Fruit fly (Drosophila melanogaster): Measurements from ENCODE around the gene vls.

Gene vls

dm6 chr2L:20061018-20061657 lies 4.3 kb downstream of the vls start, which contains the start of the genes barr and lok (continued):
- no peak for TF ChIP-seq Hey (tag; optimal IDR thresholded peaks at IDR 0.05)
- TF ChIP-seq Dbx (GFP tag; IDR thresholded peaks at IDR 0.05) = peak; percentile 63; the same call in 2 of the 3 replicates
- TF ChIP-seq hth (optimal IDR thresholded peaks at IDR 0.05) = no peak
- TF ChIP-seq CG7556 (GFP tag; optimal IDR thresholded peaks at IDR 0.05) = peak; percentile 57
- peak; percentile 84 for TF ChIP-seq CG17361 (GFP tag; IDR thresholded peaks at IDR 0.05)
- TF ChIP-seq seq (GFP tag; IDR thresholded peaks at IDR 0.05) = no peak
- no peak for TF ChIP-seq Hand (GFP tag; optimal IDR thresholded peaks at IDR 0.05)
- TF ChIP-seq CG11398 (GFP tag; optimal IDR thresholded peaks at IDR 0.05) = no peak
- no peak for TF ChIP-seq HLHmδ (GFP tag; optimal IDR thresholded peaks at IDR 0.05)
- TF ChIP-seq CoRest (tag; optimal IDR thresholded peaks at IDR 0.05) = peak; percentile 83
- no peak for TF ChIP-seq CG5953 (GFP tag; IDR thresholded peaks at IDR 0.05)
- TF ChIP-seq gt (GFP tag; IDR thresholded peaks at IDR 0.05) = no peak
- TF ChIP-seq CG3726 (GFP tag; IDR thresholded peaks at IDR 0.05) = no peak
- no peak for TF ChIP-seq B-H1 (GFP tag; IDR thresholded peaks at IDR 0.05)
- no peak for TF ChIP-seq Dad (GFP tag; optimal IDR thresholded peaks at IDR 0.05)
- peak; percentile 49 for TF ChIP-seq CG1233 (GFP tag; optimal IDR thresholded peaks at IDR 0.05)
- TF ChIP-seq ftz-f1 (GFP tag; optimal IDR thresholded peaks at IDR 0.05) = no peak
- TF ChIP-seq CG16815 (GFP tag; optimal IDR thresholded peaks at IDR 0.05) = peak; percentile 61
- TF ChIP-seq row (GFP tag; IDR thresholded peaks at IDR 0.05) = peak; percentile 83
- no peak for TF ChIP-seq CG14860 (GFP tag; IDR thresholded peaks at IDR 0.05; ENCODE audit: partially characterized antibody)
- peak; percentile 96 for TF ChIP-seq CG10267 (tag; optimal IDR thresholded peaks at IDR 0.05)
- peak; percentile 22 for TF ChIP-seq Fer3 (tag; optimal IDR thresholded peaks at IDR 0.05)
- TF ChIP-seq nerfin-1 (tag; optimal IDR thresholded peaks at IDR 0.05) = peak; percentile 44
- TF ChIP-seq CG3163 (GFP tag; optimal IDR thresholded peaks at IDR 0.05) = peak; percentile 13
- no peak for TF ChIP-seq CG13123 (GFP tag; optimal IDR thresholded peaks at IDR 0.05)
- TF ChIP-seq Nf-YA (GFP tag; IDR thresholded peaks at IDR 0.05) = no peak
- TF ChIP-seq E2f2 (GFP tag; IDR thresholded peaks at IDR 0.05) = peak; percentile 49
- no peak for TF ChIP-seq CG8281 (tag; optimal IDR thresholded peaks at IDR 0.05)
- TF ChIP-seq btn (GFP tag; optimal IDR thresholded peaks at IDR 0.05) = no peak
- peak; percentile 51 for TF ChIP-seq Ets97D (GFP tag; optimal IDR thresholded peaks at IDR 0.05)
- TF ChIP-seq sd (tag; optimal IDR thresholded peaks at IDR 0.05) = peak; percentile 80
- no peak for TF ChIP-seq CG10321 (GFP tag; IDR thresholded peaks at IDR 0.05)
- TF ChIP-seq CG11093 (GFP tag; IDR thresholded peaks at IDR 0.05) = peak; percentile 54; the same call in 2 of the 3 replicates
- no peak; the same call in 1 of the 2 replicates for TF ChIP-seq sisA (GFP tag; IDR thresholded peaks at IDR 0.05)
- no peak for TF ChIP-seq D (optimal IDR thresholded peaks at IDR 0.05)
- TF ChIP-seq D (GFP tag; optimal IDR thresholded peaks at IDR 0.05) = peak; percentile 53
- TF ChIP-seq CG42726 (GFP tag; IDR thresholded peaks at IDR 0.05; ENCODE audit: partially characterized antibody) = no peak
- TF ChIP-seq ac (GFP tag; optimal IDR thresholded peaks at IDR 0.05) = no peak
- peak; percentile 70 for TF ChIP-seq Hsf (GFP tag; optimal IDR thresholded peaks at IDR 0.05)
- no peak for TF ChIP-seq CG11456 (GFP tag; IDR thresholded peaks at IDR 0.05)
- peak; percentile 56 for TF ChIP-seq Chrac-16 (GFP tag; optimal IDR thresholded peaks at IDR 0.05)
- peak; percentile 30 for TF ChIP-seq CG15601 (tag; optimal IDR thresholded peaks at IDR 0.05)
- no peak for TF ChIP-seq Gsc (GFP tag; IDR thresholded peaks at IDR 0.05)
- no peak for TF ChIP-seq kni (GFP tag; optimal IDR thresholded peaks at IDR 0.05)
- peak; percentile 53 for TF ChIP-seq ewg (GFP tag; optimal IDR thresholded peaks at IDR 0.05)
- TF ChIP-seq ERR (GFP tag; optimal IDR thresholded peaks at IDR 0.05) = no peak
- TF ChIP-seq slbo (GFP tag; IDR thresholded peaks at IDR 0.05) = peak; percentile 46; the same call in 1 of the 2 replicates
- no peak for TF ChIP-seq CG10959 (GFP tag; IDR thresholded peaks at IDR 0.05)
- TF ChIP-seq Nf-YB (GFP tag; optimal IDR thresholded peaks at IDR 0.05) = no peak
- no peak for TF ChIP-seq CG17328 (GFP tag; IDR thresholded peaks at IDR 0.05)
- TF ChIP-seq CG10565 (GFP tag; optimal IDR thresholded peaks at IDR 0.05) = no peak

Data from whole organism, embryonic.